Fruit fly (Drosophila melanogaster): Measurements from ENCODE around the gene CG31373.

CG31373 gene

DNA sequence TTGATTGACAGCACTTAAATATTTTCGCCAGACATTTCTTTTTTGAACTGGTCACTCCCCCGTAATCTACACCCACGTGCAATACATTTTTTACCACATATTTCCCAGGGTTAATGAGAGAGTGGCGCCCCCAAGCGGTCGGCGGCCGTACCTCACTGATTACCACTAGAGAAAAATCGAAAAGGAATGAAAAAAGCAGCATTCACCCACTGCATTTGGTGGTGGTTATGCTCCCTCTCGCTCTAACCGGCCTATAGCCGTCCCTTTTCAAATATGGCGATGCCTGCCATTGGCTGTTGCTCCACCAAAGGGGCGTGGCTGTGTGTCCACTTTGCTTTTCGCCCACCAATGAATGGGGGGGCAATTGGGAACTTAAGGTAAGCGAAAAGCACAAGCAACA, 44.2 kb downstream of the CG31373 start:
- TF ChIP-seq inv (GFP tag; IDR thresholded peaks at IDR 0.05; ENCODE audit: partially characterized antibody) (no peak), CG43689 (GFP tag; IDR thresholded peaks at IDR 0.05) (no peak), fru (optimal IDR thresholded peaks at IDR 0.05) (no peak), her (GFP tag; optimal IDR thresholded peaks at IDR 0.05) (peak; percentile 17), Adf1 (GFP tag; IDR thresholded peaks at IDR 0.05) (peak; percentile 43; the same call in 1 of the 2 replicates), nmo (GFP tag; optimal IDR thresholded peaks at IDR 0.05) (peak; percentile 29), zfh2 (GFP tag; optimal IDR thresholded peaks at IDR 0.05) (no peak), Nf-YA (GFP tag; IDR thresholded peaks at IDR 0.05) (peak; percentile 98), CG11247 (GFP tag; IDR thresholded peaks at IDR 0.05) (no peak), ap (GFP tag; IDR thresholded peaks at IDR 0.05) (0 out of 2 replicates have a peak, but pooled peaks have one; percentile 16), MTF-1 (GFP tag; optimal IDR thresholded peaks at IDR 0.05; ENCODE audit: borderline replicate concordance) (peak; percentile 85), Abd-B (GFP tag; optimal IDR thresholded peaks at IDR 0.05) (no peak), cato (GFP tag; optimal IDR thresholded peaks at IDR 0.05; ENCODE audit: borderline replicate concordance) (no peak), Dip2 (GFP tag; IDR thresholded peaks at IDR 0.05) (no peak), CG6254 (GFP tag; optimal IDR thresholded peaks at IDR 0.05) (peak; percentile 83), B-H1 (GFP tag; IDR thresholded peaks at IDR 0.05) (no peak; the same call in 2 of the 3 replicates), NC2α (GFP tag; optimal IDR thresholded peaks at IDR 0.05) (no peak), pho (GFP tag; optimal IDR thresholded peaks at IDR 0.05) (no peak), CG12071 (GFP tag; optimal IDR thresholded peaks at IDR 0.05) (peak; percentile 82), Bdp1 (GFP tag; optimal IDR thresholded peaks at IDR 0.05) (no peak), HLH54F (GFP tag; optimal IDR thresholded peaks at IDR 0.05) (no peak), ab (GFP tag; optimal IDR thresholded peaks at IDR 0.05) (no peak), CG17186 (GFP tag; optimal IDR thresholded peaks at IDR 0.05) (peak; percentile 16), usp (GFP tag; optimal IDR thresholded peaks at IDR 0.05) (no peak), CG4617 (GFP tag; optimal IDR thresholded peaks at IDR 0.05; ENCODE audit: borderline replicate concordance) (no peak), Sox100B (GFP tag; optimal IDR thresholded peaks at IDR 0.05) (peak; percentile 45), hb (GFP tag; IDR thresholded peaks at IDR 0.05; ENCODE audit: partially characterized antibody) (no peak), Hey (tag; optimal IDR thresholded peaks at IDR 0.05) (no peak), CrebB (tag; optimal IDR thresholded peaks at IDR 0.05) (peak; percentile 3), CG11093 (GFP tag; IDR thresholded peaks at IDR 0.05) (no peak), sug (tag; optimal IDR thresholded peaks at IDR 0.05) (no peak), seq (GFP tag; IDR thresholded peaks at IDR 0.05) (peak; percentile 94), CG11695 (GFP tag; IDR thresholded peaks at IDR 0.05) (peak; percentile 41; the same call in 1 of the 3 replicates), peb (GFP tag; IDR thresholded peaks at IDR 0.05) (0 out of 2 replicates have a peak, but pooled peaks have one; percentile 14), CTCF (GFP tag; optimal IDR thresholded peaks at IDR 0.05) (peak; percentile 93), corto (GFP tag; optimal IDR thresholded peaks at IDR 0.05) (no peak), CG7745 (tag; optimal IDR thresholded peaks at IDR 0.05) (no peak), klu (GFP tag; IDR thresholded peaks at IDR 0.05) (no peak), E2f2 (GFP tag; IDR thresholded peaks at IDR 0.05) (no peak), CG10565 (GFP tag; optimal IDR thresholded peaks at IDR 0.05) (no peak), CG1529 (GFP tag; optimal IDR thresholded peaks at IDR 0.05) (peak; percentile 56), shn (GFP tag; optimal IDR thresholded peaks at IDR 0.05) (peak; percentile 40), psq (GFP tag; optimal IDR thresholded peaks at IDR 0.05) (peak; percentile 25), CG17912 (GFP tag; optimal IDR thresholded peaks at IDR 0.05) (peak; percentile 50), CG18476 (GFP tag; optimal IDR thresholded peaks at IDR 0.05) (no peak), CG9817 (tag; optimal IDR thresholded peaks at IDR 0.05) (no peak), CG15696 (tag; optimal IDR thresholded peaks at IDR 0.05) (peak; percentile 46), CG7839 (tag; optimal IDR thresholded peaks at IDR 0.05) (peak; percentile 32), Ada2b (GFP tag; IDR thresholded peaks at IDR 0.05) (0 out of 2 replicates have a peak, but pooled peaks have one; percentile 34), Jarid2 (GFP tag; optimal IDR thresholded peaks at IDR 0.05) (peak; percentile 84), Mes4 (GFP tag; optimal IDR thresholded peaks at IDR 0.05) (peak; percentile 60), CG9727 (GFP tag; optimal IDR thresholded peaks at IDR 0.05) (peak; percentile 62)

Data from whole organism, embryonic.